Fruit fly (Drosophila melanogaster) whole organism, prepupa: ENCODE data around the gene CNMa.

Experiments used
- Blimp-1 ChIP-seq: fragments of 200-800 bp; sonication (Bioruptor generic); optimal IDR thresholded peaks from 3 replicates; lab custom pipeline; 2017; ENCODE audit warnings: missing biosample characterization, missing genetic modification characterization, mild to moderate bottlenecking, moderate library complexity, missing genetic modification reagents
- CG10631 ChIP-seq: fragments of 200-800 bp; sonication (Bioruptor generic); optimal IDR thresholded peaks from 2 replicates; lab custom pipeline; 2016; ENCODE audit warnings: missing biosample characterization, missing genetic modification characterization
- CG15336 ChIP-seq: fragments of 200-800 bp; sonication (Bioruptor generic); IDR thresholded peaks from 2 replicates; pipeline ENCODE4 v1.3.6; 2022; ENCODE audit warnings: missing biosample characterization, missing genetic modification characterization
- CG16779 ChIP-seq: fragments of 200-800 bp; sonication (Bioruptor generic); optimal IDR thresholded peaks from 3 replicates; lab custom pipeline; 2017; ENCODE audit warnings: missing biosample characterization, mild to moderate bottlenecking, missing genetic modification characterization
- CG31627 ChIP-seq: fragments of 200-800 bp; sonication (Bioruptor generic); optimal IDR thresholded peaks from 3 replicates; lab custom pipeline; 2016; ENCODE audit warnings: missing biosample characterization, missing genetic modification characterization
- CG32006 ChIP-seq: fragments of 200-800 bp; sonication (Bioruptor generic); optimal IDR thresholded peaks from 3 replicates; lab custom pipeline; 2017; ENCODE audit warnings: missing biosample characterization, mild to moderate bottlenecking, missing genetic modification characterization
- CG6854 ChIP-seq: fragments of 200-800 bp; sonication (Bioruptor generic); optimal IDR thresholded peaks from 2 replicates; lab custom pipeline; 2017; ENCODE audit warnings: missing biosample characterization, mild to moderate bottlenecking, missing genetic modification characterization
- CG9139 ChIP-seq: fragments of 200-800 bp; sonication (Bioruptor generic); optimal IDR thresholded peaks from 3 replicates; lab custom pipeline; 2017; ENCODE audit warnings: missing biosample characterization, mild to moderate bottlenecking, missing genetic modification characterization
- Eip78C ChIP-seq: fragments of 200-800 bp; sonication (Bioruptor generic); peaks from one replicate; lab custom pipeline; 2016; ENCODE audit warnings: missing biosample characterization, missing genetic modification characterization
- OdsH ChIP-seq: fragments of 200-800 bp; sonication (Bioruptor generic); optimal IDR thresholded peaks from 3 replicates; lab custom pipeline; 2016; ENCODE audit warnings: missing biosample characterization, missing genetic modification characterization
- dsx ChIP-seq: fragments of 200-800 bp; optimal IDR thresholded peaks from 3 replicates; lab custom pipeline; 2019; ENCODE audit warnings: missing biosample characterization, mild to moderate bottlenecking, missing genetic modification characterization, moderate library complexity; ENCODE audit not compliant: poor library complexity, severe bottlenecking
- vri ChIP-seq: fragments of 200-800 bp; sonication (Bioruptor generic); optimal IDR thresholded peaks from 3 replicates; lab custom pipeline; 2016; ENCODE audit warnings: missing biosample characterization, mild to moderate bottlenecking, missing genetic modification characterization

dm6 chr3L:1856467-1857350 is 1.3 kb upstream of the CNMa start, which contains the start of gene CG12024:
- TF ChIP-seq CG10631 (peak; percentile 69), Eip78C (GFP tag; lab: Kevin White, UChicago) (peak; percentile 88), OdsH (GFP tag; lab: Kevin White, UChicago) (peak; percentile 73), CG31627 (peak; percentile 74), CG9139 (GFP tag; lab: Kevin White, UChicago) (no peak), vri (peak; percentile 15), CG6854 (no peak), Blimp-1 (GFP tag; lab: Kevin White, UChicago) (no peak), dsx (GFP tag; lab: Kevin White, UChicago) (no peak), CG32006 (GFP tag; lab: Kevin White, UChicago) (peak; percentile 71), CG16779 (tag; lab: Kevin White, UChicago) (no peak), CG15336 (GFP tag; lab: Robert Waterston, UW) (no peak)
